Fruit fly (Drosophila melanogaster) whole organism, wandering third instar larva: ENCODE results near the gene lectin-37Db.

Experiments
- CG32264 ChIP-seq: fragments of 200-800 bp; sonication (Bioruptor generic); optimal IDR thresholded peaks from 2 replicates; lab custom pipeline; 2016; ENCODE audit warnings: missing biosample characterization, missing genetic modification characterization
- CG9705 ChIP-seq: fragments of 200-800 bp; sonication (Bioruptor generic); optimal IDR thresholded peaks from 2 replicates; lab custom pipeline; 2018; ENCODE audit warnings: missing biosample characterization, mild to moderate bottlenecking, missing genetic modification characterization
- Dfd ChIP-seq: fragments of >200 bp; optimal IDR thresholded peaks from 2 replicates; lab custom pipeline; 2017; ENCODE audit warnings: missing biosample characterization, missing genetic modification characterization
- Dif ChIP-seq: fragments of 200-275, 200-300 bp; sonication (Bioruptor generic); optimal IDR thresholded peaks from 2 replicates; lab custom pipeline; 2018; ENCODE audit warnings: missing biosample characterization, missing genetic modification characterization; ENCODE audit not compliant: partially characterized antibody
- GATAd ChIP-seq: sonication (Bioruptor generic); optimal IDR thresholded peaks from 2 replicates; lab custom pipeline; 2016; ENCODE audit warnings: missing biosample characterization, missing genetic modification characterization
- HLH106 ChIP-seq: fragments of 200-800 bp; optimal IDR thresholded peaks from 3 replicates; lab custom pipeline; 2019; ENCODE audit warnings: missing biosample characterization, mild to moderate bottlenecking, missing genetic modification characterization, moderate library complexity
- Hnf4 ChIP-seq: fragments of 200-800 bp; sonication (Bioruptor generic); optimal IDR thresholded peaks from 2 replicates; lab custom pipeline; 2016; ENCODE audit warnings: missing biosample characterization, mild to moderate bottlenecking, missing genetic modification characterization
- Hr78 ChIP-seq: fragments of >200 bp; optimal IDR thresholded peaks from 2 replicates; lab custom pipeline; 2017; ENCODE audit warnings: missing biosample characterization, missing genetic modification characterization
- Hr83 ChIP-seq: fragments of 200-300 bp; sonication (Bioruptor generic); optimal IDR thresholded peaks from 2 replicates; lab custom pipeline; 2016; ENCODE audit warnings: missing biosample characterization, mild to moderate bottlenecking, missing genetic modification characterization, moderate library complexity; ENCODE audit not compliant: poor library complexity, severe bottlenecking
- Jra ChIP-seq: sonication (Bioruptor generic); optimal IDR thresholded peaks from 2 replicates; lab custom pipeline; 2016; ENCODE audit warnings: missing biosample characterization, missing genetic modification characterization
- Myc ChIP-seq: fragments of >200 bp; optimal IDR thresholded peaks from 2 replicates; lab custom pipeline; 2017
- N ChIP-seq: fragments of >200 bp; optimal IDR thresholded peaks from 2 replicates; lab custom pipeline; 2018; ENCODE audit warnings: missing biosample characterization, missing external identifiers, missing genetic modification characterization
- OdsH ChIP-seq: fragments of 200-800 bp; sonication (Bioruptor generic); optimal IDR thresholded peaks from 2 replicates; lab custom pipeline; 2016; ENCODE audit warnings: missing biosample characterization, mild to moderate bottlenecking, missing genetic modification characterization
- Rel ChIP-seq, 2 experiments: fragments of 200-800 bp; sonication (Bioruptor generic) in 1 of 2; optimal IDR thresholded peaks; 2 replicates in 1 of 2; 3 replicates in 1 of 2; lab custom pipeline; 2016 to 2019; ENCODE audit warnings: mild to moderate bottlenecking in 2 of 2, missing biosample characterization in 2 of 2, missing genetic modification characterization in 2 of 2, moderate library complexity in 1 of 2
- Sp1 ChIP-seq: fragments of 200-800 bp; sonication (Bioruptor generic); optimal IDR thresholded peaks from 3 replicates; lab custom pipeline; 2019; ENCODE audit warnings: missing biosample characterization, mild to moderate bottlenecking, missing genetic modification characterization, moderate library complexity
- Vsx2 ChIP-seq: fragments of 200-300, 225-300 bp; sonication (Bioruptor generic); optimal IDR thresholded peaks from 2 replicates; lab custom pipeline; 2018; ENCODE audit warnings: missing biosample characterization, missing genetic modification characterization; ENCODE audit not compliant: partially characterized antibody
- brk ChIP-seq: fragments of 200-800 bp; sonication (Bioruptor generic); optimal IDR thresholded peaks from 2 replicates; lab custom pipeline; 2016; ENCODE audit warnings: missing biosample characterization, mild to moderate bottlenecking, missing genetic modification characterization
- dl ChIP-seq, 2 experiments: fragments of 175-275, 200-275 bp in 1 of 2; fragments of 200-275 bp in 1 of 2; sonication (Bioruptor generic); optimal IDR thresholded peaks; lab custom pipeline; 2018; ENCODE audit warnings: mild to moderate bottlenecking in 2 of 2, missing biosample characterization in 2 of 2, missing genetic modification characterization in 2 of 2, moderate library complexity in 2 of 2; ENCODE audit not compliant: partially characterized antibody in 2 of 2, insufficient read depth in 1 of 2
- dmrt93B ChIP-seq: fragments of 200-800 bp; sonication (Bioruptor generic); optimal IDR thresholded peaks from 2 replicates; lab custom pipeline; 2018; ENCODE audit warnings: missing biosample characterization, mild to moderate bottlenecking, missing genetic modification characterization
- dsf ChIP-seq: sonication (Bioruptor generic); optimal IDR thresholded peaks from 2 replicates; lab custom pipeline; 2016; ENCODE audit warnings: missing biosample characterization, missing genetic modification characterization, borderline replicate concordance
- ey ChIP-seq: fragments of 200-800 bp; sonication (Bioruptor generic); optimal IDR thresholded peaks from 2 replicates; lab custom pipeline; 2016; ENCODE audit warnings: missing biosample characterization, missing genetic modification characterization
- foxo ChIP-seq, 2 experiments: fragments of 200-800 bp; sonication (Bioruptor generic); optimal IDR thresholded peaks; 2 replicates in 1 of 2; 3 replicates in 1 of 2; lab custom pipeline; 2016 to 2017; ENCODE audit warnings: missing biosample characterization in 2 of 2, missing genetic modification characterization in 2 of 2
- fru ChIP-seq: fragments of 200-800 bp; sonication (Bioruptor generic); optimal IDR thresholded peaks from 3 replicates; lab custom pipeline; 2016; ENCODE audit warnings: missing biosample characterization, mild to moderate bottlenecking, missing genetic modification characterization
- h ChIP-seq: fragments of 200-800 bp; sonication (Bioruptor generic); optimal IDR thresholded peaks from 3 replicates; lab custom pipeline; 2016; ENCODE audit warnings: missing biosample characterization, mild to moderate bottlenecking, missing genetic modification characterization
- jim ChIP-seq: fragments of 175-275, 200-325 bp; sonication (Bioruptor generic); optimal IDR thresholded peaks from 2 replicates; lab custom pipeline; 2016; ENCODE audit warnings: missing biosample characterization, mild to moderate bottlenecking, missing genetic modification characterization
- psq ChIP-seq: fragments of 200-800 bp; sonication (Bioruptor generic); optimal IDR thresholded peaks from 3 replicates; lab custom pipeline; 2017; ENCODE audit warnings: missing biosample characterization, mild to moderate bottlenecking, missing genetic modification characterization, moderate library complexity
- rgr ChIP-seq: fragments of 200-800 bp; sonication (Bioruptor generic); optimal IDR thresholded peaks from 3 replicates; lab custom pipeline; 2016; ENCODE audit warnings: missing biosample characterization, mild to moderate bottlenecking, missing genetic modification characterization
- sv ChIP-seq: fragments of 200-800 bp; sonication (Bioruptor generic); optimal IDR thresholded peaks from 3 replicates; lab custom pipeline; 2016; ENCODE audit warnings: missing biosample characterization, missing genetic modification characterization
- tai ChIP-seq: sonication (Bioruptor generic); optimal IDR thresholded peaks from 2 replicates; lab custom pipeline; 2016; ENCODE audit warnings: missing biosample characterization, missing genetic modification characterization
- usp ChIP-seq: fragments of >200 bp; optimal IDR thresholded peaks from 2 replicates; lab custom pipeline; 2017; ENCODE audit warnings: missing biosample characterization, missing genetic modification characterization
- woc ChIP-seq: sonication (Bioruptor generic); optimal IDR thresholded peaks from 2 replicates; lab custom pipeline; 2016; ENCODE audit warnings: missing biosample characterization, mild to moderate bottlenecking, missing genetic modification characterization

lectin-37Db gene

DNA sequence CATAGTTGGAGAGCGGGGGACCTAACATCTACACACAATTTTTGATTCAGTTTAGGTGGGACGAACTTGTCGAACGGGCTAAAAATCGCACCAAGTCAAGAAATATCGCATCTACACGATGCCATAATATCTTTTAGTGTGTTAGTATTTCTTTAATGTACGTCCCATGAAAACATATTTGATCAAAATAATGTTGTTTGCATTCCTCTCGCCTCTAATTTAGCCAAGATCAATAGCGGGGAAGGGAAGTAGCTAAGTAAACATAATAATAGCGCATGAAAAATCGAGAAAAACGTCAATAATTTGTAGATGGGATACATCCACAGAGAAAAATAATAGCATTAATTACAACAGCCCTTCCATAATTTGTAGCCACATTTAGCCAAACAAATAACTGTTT is 6.9 kb upstream of the lectin-37Db start:
- TF ChIP-seq Sp1 (GFP tag; lab: Kevin White, UChicago) (no peak), psq (GFP tag; lab: Kevin White, UChicago) (no peak), dsf (GFP tag; lab: Kevin White, UChicago) (no peak), ey (GFP tag; lab: Kevin White, UChicago) (no peak), Dfd (GFP tag; lab: Kevin White, UChicago) (no peak), OdsH (GFP tag; lab: Kevin White, UChicago) (no peak), jim (no peak), dmrt93B (no peak), dl (GFP tag; optimal IDR thresholded peaks at IDR 0.05; lab: Kevin White, UChicago; ENCODE audit: insufficient read depth in 1 of 2, partially characterized antibody in 2 of 2) (no peak), N (GFP tag; lab: Kevin White, UChicago) (no peak), CG32264 (GFP tag; lab: Kevin White, UChicago) (no peak), tai (GFP tag; lab: Kevin White, UChicago) (no peak), Hr83 (GFP tag; lab: Kevin White, UChicago) (no peak), Jra (GFP tag; lab: Kevin White, UChicago) (no peak), Vsx2 (GFP tag; lab: Kevin White, UChicago) (no peak), rgr (no peak), Myc (lab: Kevin White, UChicago) (no peak), Dif (GFP tag; lab: Kevin White, UChicago) (no peak), usp (GFP tag; lab: Kevin White, UChicago) (no peak), woc (no peak)

- TF ChIP-seq GATAd (GFP tag; lab: Kevin White, UChicago) (no peak), sv (GFP tag; lab: Kevin White, UChicago) (no peak), Hnf4 (GFP tag; lab: Kevin White, UChicago) (no peak), h (no peak), rgr (no peak), dsf (GFP tag; lab: Kevin White, UChicago) (no peak), Dfd (GFP tag; lab: Kevin White, UChicago) (no peak), brk (no peak), Rel (GFP tag; optimal IDR thresholded peaks at IDR 0.05; lab: Kevin White, UChicago) (no peak), Rel (tag; optimal IDR thresholded peaks at IDR 0.05; lab: Kevin White, UChicago) (no peak), dl (GFP tag; optimal IDR thresholded peaks at IDR 0.05; lab: Kevin White, UChicago; ENCODE audit: insufficient read depth in 1 of 2, partially characterized antibody in 2 of 2) (no peak)
These were observed 5.6 kb upstream of the lectin-37Db start for dm6 chr2L:19413118-19413893.

- TF ChIP-seq CG9705 = no peak
- peak; percentile 76 for TF ChIP-seq Dfd (GFP tag; lab: Kevin White, UChicago)
These were observed 4.6 kb upstream of the lectin-37Db start for dm6 chr2L:19414233-19414749.

DNA sequence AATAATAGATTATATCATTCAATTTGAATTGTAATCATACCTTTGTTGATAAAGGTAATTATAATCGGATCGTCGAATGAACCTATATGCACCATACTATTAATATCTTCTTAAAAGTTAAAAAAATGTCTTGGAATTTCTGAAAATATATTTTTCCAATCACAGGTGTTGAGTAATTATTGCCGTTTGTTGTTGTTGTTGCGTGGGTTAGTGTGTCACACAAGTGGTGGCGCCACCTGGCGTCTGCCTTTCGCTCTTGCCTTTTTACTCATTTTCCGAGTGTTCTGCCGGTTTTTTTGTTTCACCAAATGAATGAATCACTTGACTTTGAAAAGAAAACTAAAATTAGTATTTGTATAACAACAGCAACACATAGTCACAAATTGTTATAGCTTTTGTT is 3.7 kb upstream of the lectin-37Db start:
- TF ChIP-seq dsf (GFP tag; lab: Kevin White, UChicago) (no peak), Hr78 (no peak), jim (no peak), Rel (GFP tag; optimal IDR thresholded peaks at IDR 0.05; lab: Kevin White, UChicago) (no peak), Rel (tag; optimal IDR thresholded peaks at IDR 0.05; lab: Kevin White, UChicago) (no peak), dl (GFP tag; optimal IDR thresholded peaks at IDR 0.05; lab: Kevin White, UChicago; ENCODE audit: insufficient read depth in 1 of 2, partially characterized antibody in 2 of 2) (no peak), woc (no peak), Jra (GFP tag; lab: Kevin White, UChicago) (no peak), foxo (GFP tag; optimal IDR thresholded peaks at IDR 0.05; lab: Kevin White, UChicago) (no peak), fru (GFP tag; lab: Kevin White, UChicago) (no peak), HLH106 (no peak), Vsx2 (GFP tag; lab: Kevin White, UChicago) (no peak)
